Worm (Caenorhabditis elegans): Measurements from ENCODE around the gene ctsa-4.1.
A peak's percentile ranks its signal among the peaks of the same experiment; 100 is the strongest.

The ctsa-4.1 gene

ce11 chrII:6327317-6327716 lies 39.5 kb upstream of the ctsa-4.1 start (continued):
- no peak for TF ChIP-seq nhr-47 (tag; optimal IDR thresholded peaks at IDR 0.05)
- TF ChIP-seq mep-1 (tag; optimal IDR thresholded peaks at IDR 0.05) = no peak
- no peak for TF ChIP-seq pag-3 (tag; optimal IDR thresholded peaks at IDR 0.05; ENCODE audit: borderline replicate concordance, insufficient read depth)
- no peak for TF ChIP-seq F16B12.6 (tag; optimal IDR thresholded peaks at IDR 0.05)
- no peak for TF ChIP-seq aha-1 (tag; optimal IDR thresholded peaks at IDR 0.05)
- no peak for TF ChIP-seq ceh-82 (tag; optimal IDR thresholded peaks at IDR 0.05)
- TF ChIP-seq egl-27 (tag; optimal IDR thresholded peaks at IDR 0.05) = no peak
- TF ChIP-seq ceh-88 (GFP tag; IDR thresholded peaks at IDR 0.05) = no peak
- TF ChIP-seq lin-14 (GFP tag; optimal IDR thresholded peaks at IDR 0.05) = peak; percentile 22
- TF ChIP-seq vab-15 (tag; optimal IDR thresholded peaks at IDR 0.05) = no peak
- TF ChIP-seq nhr-28 (tag; optimal IDR thresholded peaks at IDR 0.05) = no peak
- no peak for TF ChIP-seq snu-23 (GFP tag; optimal IDR thresholded peaks at IDR 0.05)
- no peak for TF ChIP-seq C04F5.9 (tag; optimal IDR thresholded peaks at IDR 0.05)
- no peak for TF ChIP-seq lin-39 (tag; optimal IDR thresholded peaks at IDR 0.05)
- no peak for TF ChIP-seq zip-4 (GFP tag; optimal IDR thresholded peaks at IDR 0.05)
- TF ChIP-seq ceh-8 (GFP tag; optimal IDR thresholded peaks at IDR 0.05) = no peak
- no peak for TF ChIP-seq mab-9 (GFP tag; IDR thresholded peaks at IDR 0.05)
- TF ChIP-seq nhr-237 (tag; optimal IDR thresholded peaks at IDR 0.05) = no peak
- no peak for TF ChIP-seq Y116A8C.19 (tag; optimal IDR thresholded peaks at IDR 0.05; ENCODE audit: borderline replicate concordance)
- TF ChIP-seq fkh-10 (GFP tag; optimal IDR thresholded peaks at IDR 0.05) = no peak
- no peak for TF ChIP-seq lin-13 (GFP tag; optimal IDR thresholded peaks at IDR 0.05)
- no peak for TF ChIP-seq egl-13 (tag; optimal IDR thresholded peaks at IDR 0.05)
- no peak for TF ChIP-seq unc-130 (tag; optimal IDR thresholded peaks at IDR 0.05)
- TF ChIP-seq nhr-71 (tag; optimal IDR thresholded peaks at IDR 0.05) = peak; percentile 19
- TF ChIP-seq skn-1 (tag; optimal IDR thresholded peaks at IDR 0.05) = no peak
- no peak for TF ChIP-seq fos-1 (tag; optimal IDR thresholded peaks at IDR 0.05)
- TF ChIP-seq efl-3 (GFP tag; optimal IDR thresholded peaks at IDR 0.05) = no peak
- no peak for TF ChIP-seq grh-1 (GFP tag; IDR thresholded peaks at IDR 0.05)
- no peak for TF ChIP-seq xbp-1 (tag; optimal IDR thresholded peaks at IDR 0.05)
- no peak for TF ChIP-seq unc-86 (tag; optimal IDR thresholded peaks at IDR 0.05)
- TF ChIP-seq ceh-90 (tag; optimal IDR thresholded peaks at IDR 0.05) = no peak
- no peak for TF ChIP-seq mef-2 (tag; optimal IDR thresholded peaks at IDR 0.05)

- peak; percentile 37 for TF ChIP-seq ama-1 (optimal IDR thresholded peaks at IDR 0.05)
- no peak for TF ChIP-seq jun-1 (tag; optimal IDR thresholded peaks at IDR 0.05)
- peak; percentile 14 for TF ChIP-seq nhr-71 (tag; optimal IDR thresholded peaks at IDR 0.05)
- peak; percentile 37 for TF ChIP-seq pqm-1 (tag; optimal IDR thresholded peaks at IDR 0.05)
- no peak for TF ChIP-seq ceh-88 (GFP tag; IDR thresholded peaks at IDR 0.05)
- TF ChIP-seq lsy-2 (tag; optimal IDR thresholded peaks at IDR 0.05) = peak in 1 of 2 experiments; percentile 13
- TF ChIP-seq elt-2 (tag; optimal IDR thresholded peaks at IDR 0.05) = peak; percentile 95
- TF ChIP-seq efl-1 (optimal IDR thresholded peaks at IDR 0.05) = no peak
- TF ChIP-seq efl-1 (GFP tag; optimal IDR thresholded peaks at IDR 0.05 in 1 of 2) = peak in 1 of 2 experiments; percentile 43
- TF ChIP-seq lin-14 (GFP tag; optimal IDR thresholded peaks at IDR 0.05) = peak; percentile 33
- TF ChIP-seq nhr-20 (tag; optimal IDR thresholded peaks at IDR 0.05) = peak; percentile 4
- TF ChIP-seq tlp-1 (tag; optimal IDR thresholded peaks at IDR 0.05) = peak; percentile 30
- TF ChIP-seq hlh-17 (GFP tag; optimal IDR thresholded peaks at IDR 0.05; ENCODE audit: borderline replicate concordance) = no peak
- TF ChIP-seq fkh-10 (GFP tag; optimal IDR thresholded peaks at IDR 0.05) = no peak
- peak; percentile 38 for TF ChIP-seq nhr-90 (tag; optimal IDR thresholded peaks at IDR 0.05; ENCODE audit: poor library complexity)
- peak in 1 of 2 experiments; percentile 65 for TF ChIP-seq lin-35 (GFP tag; optimal IDR thresholded peaks at IDR 0.05)
- TF ChIP-seq aha-1 (tag; optimal IDR thresholded peaks at IDR 0.05) = no peak
These were observed 38.1 kb upstream of the ctsa-4.1 start for ce11 chrII:6328672-6329071.
